Worm (Caenorhabditis elegans) whole organism, L3 larva: ENCODE measurements around the gene bre-5.

ENCODE experiments used
- R02D3.7 ChIP-seq: fragments of 150-350 bp; optimal IDR thresholded peaks from 2 replicates; lab custom pipeline; 2014; ENCODE audit warnings: missing biosample characterization, missing genetic modification characterization
- ZK546.5 ChIP-seq: sonication (generic microtip); optimal IDR thresholded peaks from 2 replicates; lab custom pipeline; 2017; ENCODE audit warnings: missing biosample characterization, missing genetic modification characterization
- aly-2 ChIP-seq: fragments of 150-350 bp; optimal IDR thresholded peaks from 2 replicates; lab custom pipeline; 2014; ENCODE audit warnings: missing biosample characterization, missing genetic modification characterization
- ama-1 ChIP-seq: fragments of 150-350 bp; optimal IDR thresholded peaks from 2 replicates; lab custom pipeline; 2018
- ceh-16 ChIP-seq: sonication (generic microtip); optimal IDR thresholded peaks from 2 replicates; lab custom pipeline; 2017; ENCODE audit warnings: missing biosample characterization, missing genetic modification characterization
- ceh-28 ChIP-seq: fragments of 150-350 bp; optimal IDR thresholded peaks from 2 replicates; lab custom pipeline; 2014; ENCODE audit warnings: missing biosample characterization, missing genetic modification reagents, missing genetic modification characterization
- ceh-9 ChIP-seq: sonication (generic microtip); optimal IDR thresholded peaks from 2 replicates; lab custom pipeline; 2018; ENCODE audit warnings: missing biosample characterization, missing genetic modification characterization
- egl-27 ChIP-seq: sonication (generic microtip); optimal IDR thresholded peaks from 4 replicates; lab custom pipeline; 2017; ENCODE audit warnings: missing biosample characterization, missing genetic modification reagents, missing genetic modification characterization
- egl-5 ChIP-seq: fragments of 150-350 bp; optimal IDR thresholded peaks from 2 replicates; lab custom pipeline; 2017; ENCODE audit warnings: missing biosample characterization, missing genetic modification reagents, missing genetic modification characterization, inconsistent platforms
- elt-1 ChIP-seq: fragments of 150-350 bp; optimal IDR thresholded peaks from 2 replicates; lab custom pipeline; 2014; ENCODE audit warnings: missing biosample characterization, missing genetic modification characterization
- elt-2 ChIP-seq: sonication (generic microtip); optimal IDR thresholded peaks from 2 replicates; lab custom pipeline; 2016; ENCODE audit warnings: missing genetic modification reagents, mild to moderate bottlenecking, missing genetic modification characterization, missing compliant biosample characterization
- eor-1 ChIP-seq, 2 experiments: fragments of 150-350 bp; optimal IDR thresholded peaks; 2 replicates each; lab custom pipeline; 2014 to 2018; ENCODE audit warnings: missing biosample characterization in 2 of 2, missing genetic modification characterization in 2 of 2
- fkh-10 ChIP-seq: sonication (generic microtip); optimal IDR thresholded peaks from 2 replicates; lab custom pipeline; 2017; ENCODE audit warnings: missing biosample characterization, missing genetic modification reagents, missing genetic modification characterization
- fkh-2 ChIP-seq: fragments of 150-350 bp; optimal IDR thresholded peaks from 2 replicates; lab custom pipeline; 2014; ENCODE audit warnings: missing biosample characterization, missing genetic modification reagents, missing genetic modification characterization
- hmg-11 ChIP-seq: sonication (generic microtip); optimal IDR thresholded peaks from 2 replicates; lab custom pipeline; 2016; ENCODE audit warnings: missing genetic modification characterization, missing compliant biosample characterization
- jun-1 ChIP-seq: fragments of 150-350 bp; optimal IDR thresholded peaks from 2 replicates; lab custom pipeline; 2014; ENCODE audit warnings: missing biosample characterization, missing genetic modification reagents, missing genetic modification characterization
- lin-15B ChIP-seq: fragments of 150-350 bp; optimal IDR thresholded peaks from 2 replicates; lab custom pipeline; 2014; ENCODE audit warnings: missing biosample characterization, missing genetic modification characterization
- lin-39 ChIP-seq: fragments of 150-350 bp; optimal IDR thresholded peaks from 2 replicates; lab custom pipeline; 2018; ENCODE audit warnings: missing biosample characterization, missing genetic modification reagents, missing genetic modification characterization
- lsy-12 ChIP-seq: sonication (generic microtip); optimal IDR thresholded peaks from 2 replicates; lab custom pipeline; 2016; ENCODE audit warnings: mild to moderate bottlenecking, missing genetic modification characterization, missing compliant biosample characterization
- nfya-1 ChIP-seq: sonication (generic microtip); optimal IDR thresholded peaks from 2 replicates; lab custom pipeline; 2017; ENCODE audit warnings: missing genetic modification characterization, mild to moderate bottlenecking, missing compliant biosample characterization, antibody characterized with exemption, moderate library complexity; ENCODE audit not compliant: insufficient read depth
- nhr-12 ChIP-seq: fragments of 150-350 bp; optimal IDR thresholded peaks from 2 replicates; lab custom pipeline; 2014; ENCODE audit warnings: missing biosample characterization, missing genetic modification characterization
- nhr-23 ChIP-seq: fragments of 150-350 bp; optimal IDR thresholded peaks from 2 replicates; lab custom pipeline; 2014; ENCODE audit warnings: missing biosample characterization, missing genetic modification reagents, missing genetic modification characterization
- nhr-237 ChIP-seq: fragments of 150-350 bp; optimal IDR thresholded peaks from 2 replicates; lab custom pipeline; 2014; ENCODE audit warnings: missing biosample characterization, missing genetic modification characterization
- nhr-25 ChIP-seq: sonication (generic microtip); optimal IDR thresholded peaks from 2 replicates; lab custom pipeline; 2017; ENCODE audit warnings: missing biosample characterization, missing genetic modification characterization
- nhr-28 ChIP-seq: fragments of 150-350 bp; optimal IDR thresholded peaks from 2 replicates; lab custom pipeline; 2014; ENCODE audit warnings: missing biosample characterization, missing genetic modification characterization
- nhr-43 ChIP-seq: sonication (generic microtip); optimal IDR thresholded peaks from 2 replicates; lab custom pipeline; 2016; ENCODE audit warnings: mild to moderate bottlenecking, missing genetic modification characterization, missing compliant biosample characterization; ENCODE audit not compliant: poor library complexity, severe bottlenecking
- nhr-67 ChIP-seq: fragments of 150-350 bp; optimal IDR thresholded peaks from 2 replicates; lab custom pipeline; 2014; ENCODE audit warnings: missing biosample characterization, missing genetic modification characterization
- nhr-77 ChIP-seq: fragments of 150-350 bp; optimal IDR thresholded peaks from 2 replicates; lab custom pipeline; 2014; ENCODE audit warnings: missing biosample characterization, missing genetic modification characterization
- pha-4 ChIP-seq: fragments of 150-350 bp; optimal IDR thresholded peaks from 2 replicates; lab custom pipeline; 2014; ENCODE audit warnings: missing biosample characterization, missing genetic modification reagents, missing genetic modification characterization
- pqm-1 ChIP-seq: fragments of 150-350 bp; optimal IDR thresholded peaks from 2 replicates; lab custom pipeline; 2017; ENCODE audit warnings: missing biosample characterization, missing genetic modification characterization, inconsistent platforms
- sea-2 ChIP-seq: fragments of 150-350 bp; sonication (generic microtip); optimal IDR thresholded peaks from 4 replicates; lab custom pipeline; 2014; ENCODE audit warnings: missing biosample characterization, missing genetic modification reagents, missing genetic modification characterization
- skn-1 ChIP-seq: fragments of 150-350 bp; optimal IDR thresholded peaks from 2 replicates; lab custom pipeline; 2014; ENCODE audit warnings: missing biosample characterization, missing genetic modification characterization
- snpc-4 ChIP-seq: fragments of 150-350 bp; optimal IDR thresholded peaks from 2 replicates; lab custom pipeline; 2014; ENCODE audit warnings: missing biosample characterization, missing genetic modification characterization
- tbx-2 ChIP-seq: sonication (generic microtip); optimal IDR thresholded peaks from 2 replicates; lab custom pipeline; 2016; ENCODE audit warnings: mild to moderate bottlenecking, missing genetic modification characterization, missing compliant biosample characterization
- unc-62 ChIP-seq: fragments of 150-350 bp; sonication (generic microtip); optimal IDR thresholded peaks from 4 replicates; lab custom pipeline; 2014; ENCODE audit warnings: missing biosample characterization, missing genetic modification reagents, missing genetic modification characterization
- ztf-11 ChIP-seq: fragments of 150-350 bp; optimal IDR thresholded peaks from 2 replicates; lab custom pipeline; 2014; ENCODE audit warnings: missing biosample characterization, missing genetic modification characterization

Gene bre-5

ce11 chrIV:12051049-12051792, at the start of gene bre-5, which contains the start of gene spt-5:
bre-5 (minus strand) TSS chrIV:12051215.
spt-5 (plus strand) TSS chrIV:12051491.
- peak; percentile 47 for TF ChIP-seq hmg-11
- TF ChIP-seq nhr-12 (tag; lab: Kevin White, UChicago) = no peak
- TF ChIP-seq nhr-23 (tag; lab: Kevin White, UChicago) = peak; percentile 21
- peak; percentile 35 for TF ChIP-seq ceh-28 (tag; lab: Kevin White, UChicago)
- TF ChIP-seq elt-1 (tag; lab: Kevin White, UChicago) = no peak
- no peak for TF ChIP-seq snpc-4 (tag; lab: Kevin White, UChicago)
- no peak for TF ChIP-seq sea-2 (GFP tag; lab: Kevin White, UChicago)
- TF ChIP-seq ztf-11 = no peak
- no peak for TF ChIP-seq fkh-10 (GFP tag; lab: Kevin White, UChicago)
- TF ChIP-seq lin-15B = peak; percentile 36
- TF ChIP-seq pha-4 (tag; lab: Kevin White, UChicago) = peak; percentile 64
- no peak for TF ChIP-seq eor-1 (tag; optimal IDR thresholded peaks at IDR 0.05; lab: Kevin White, UChicago)
- TF ChIP-seq jun-1 (tag; lab: Kevin White, UChicago) = no peak

DNA sequence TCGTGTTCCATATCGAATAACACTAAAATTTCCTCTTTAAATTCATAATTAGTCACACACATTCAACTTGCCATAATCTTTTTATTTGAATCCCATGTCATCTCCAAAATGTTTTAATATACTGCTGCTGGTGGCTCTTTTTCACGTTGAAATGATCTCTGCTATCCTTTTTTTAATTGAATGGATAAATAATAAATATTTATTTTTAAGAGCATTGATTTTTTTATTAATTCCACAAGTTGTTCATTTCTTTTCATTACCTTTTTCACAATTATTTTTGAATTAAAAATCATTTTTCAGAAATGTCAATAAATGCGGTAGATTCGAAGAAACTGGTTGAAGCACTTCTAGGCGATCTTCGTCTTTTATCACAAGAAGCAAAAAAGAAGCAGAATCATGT, 45.5 kb upstream of the bre-5 start, which contains the start of gene mon-2:
TSS of gene mon-2 (plus strand) at position 301 of the 400 bp plus-strand sequence.
- TF ChIP-seq nhr-43 (tag; lab: Kevin White, UChicago) (no peak), nhr-12 (tag; lab: Kevin White, UChicago) (no peak), ceh-28 (tag; lab: Kevin White, UChicago) (no peak), aly-2 (tag; lab: Kevin White, UChicago) (no peak), tbx-2 (tag; lab: Kevin White, UChicago) (no peak), fkh-2 (tag; lab: Kevin White, UChicago) (no peak), pha-4 (tag; lab: Kevin White, UChicago) (no peak), nhr-237 (tag; lab: Kevin White, UChicago) (no peak), egl-5 (tag; lab: Kevin White, UChicago) (no peak), jun-1 (tag; lab: Kevin White, UChicago) (no peak), lsy-12 (tag; lab: Kevin White, UChicago) (no peak), nhr-28 (no peak)

ce11 chrIV:12093819-12094218, 42.8 kb upstream of the bre-5 start, which contains the start of gene F11A10.5:
F11A10.5 (plus strand) TSS chrIV:12094119.
- peak; percentile 41 for TF ChIP-seq lin-15B
- TF ChIP-seq ama-1 (lab: Kevin White, UChicago) = no peak
- no peak for TF ChIP-seq nhr-28
- TF ChIP-seq nhr-77 (tag; lab: Kevin White, UChicago) = no peak
- TF ChIP-seq skn-1 (tag; lab: Kevin White, UChicago) = no peak
- no peak for TF ChIP-seq ceh-16 (tag; lab: Kevin White, UChicago)
- no peak for TF ChIP-seq nhr-12 (tag; lab: Kevin White, UChicago)
- TF ChIP-seq nhr-67 (tag; lab: Kevin White, UChicago) = no peak
- TF ChIP-seq unc-62 (GFP tag; lab: Kevin White, UChicago) = no peak
- TF ChIP-seq nhr-25 (tag; lab: Kevin White, UChicago) = peak; percentile 22
- no peak for TF ChIP-seq tbx-2 (tag; lab: Kevin White, UChicago)
- TF ChIP-seq aly-2 (tag; lab: Kevin White, UChicago) = no peak
- no peak for TF ChIP-seq eor-1 (tag; optimal IDR thresholded peaks at IDR 0.05; lab: Kevin White, UChicago)
- TF ChIP-seq nhr-43 (tag; lab: Kevin White, UChicago) = no peak
- no peak for TF ChIP-seq fkh-2 (tag; lab: Kevin White, UChicago)
- peak; percentile 7 for TF ChIP-seq nhr-23 (tag; lab: Kevin White, UChicago)
- TF ChIP-seq elt-2 (tag; lab: Kevin White, UChicago) = no peak
- TF ChIP-seq pha-4 (tag; lab: Kevin White, UChicago) = no peak
- TF ChIP-seq pqm-1 = no peak

DNA sequence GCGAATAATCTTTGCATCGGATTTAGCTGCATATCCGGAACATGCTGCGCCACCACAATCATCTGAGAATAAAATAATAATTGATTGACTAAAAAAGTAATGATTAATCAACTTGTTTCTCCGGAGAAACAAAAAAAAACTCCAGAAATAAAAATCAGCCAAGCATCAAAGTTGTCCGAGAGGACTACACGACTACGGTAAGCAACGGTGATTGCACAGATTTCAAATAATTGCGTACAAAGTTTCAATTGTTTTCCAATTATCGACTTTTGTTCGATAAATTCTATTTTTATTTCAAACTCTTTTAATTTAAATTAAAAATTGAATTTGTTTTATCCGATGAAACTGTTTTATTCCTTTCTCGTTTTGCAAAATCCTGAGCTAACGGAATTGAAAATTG, 42.4 kb upstream of the bre-5 start, which contains the start of gene cpsf-4:
TSS of gene cpsf-4 (minus strand) at position 62 of the 400 bp plus-strand sequence.
- no peak for TF ChIP-seq nhr-67 (tag; lab: Kevin White, UChicago)
- no peak for TF ChIP-seq R02D3.7 (tag; lab: Kevin White, UChicago)
- TF ChIP-seq egl-27 (tag; lab: Kevin White, UChicago) = no peak
- TF ChIP-seq lin-39 (tag; lab: Kevin White, UChicago) = no peak
- no peak for TF ChIP-seq nhr-12 (tag; lab: Kevin White, UChicago)
- no peak for TF ChIP-seq nhr-77 (tag; lab: Kevin White, UChicago)
- no peak for TF ChIP-seq ZK546.5
- no peak for TF ChIP-seq ztf-11
- no peak for TF ChIP-seq nhr-43 (tag; lab: Kevin White, UChicago)
- no peak for TF ChIP-seq egl-5 (tag; lab: Kevin White, UChicago)
- TF ChIP-seq nhr-23 (tag; lab: Kevin White, UChicago) = no peak
- TF ChIP-seq fkh-10 (GFP tag; lab: Kevin White, UChicago) = no peak
- no peak for TF ChIP-seq ceh-9
- no peak for TF ChIP-seq nfya-1
- no peak for TF ChIP-seq sea-2 (GFP tag; lab: Kevin White, UChicago)
